Worm (Caenorhabditis elegans): ENCODE measurements around the gene F53F8.5.

The F53F8.5 gene

DNA sequence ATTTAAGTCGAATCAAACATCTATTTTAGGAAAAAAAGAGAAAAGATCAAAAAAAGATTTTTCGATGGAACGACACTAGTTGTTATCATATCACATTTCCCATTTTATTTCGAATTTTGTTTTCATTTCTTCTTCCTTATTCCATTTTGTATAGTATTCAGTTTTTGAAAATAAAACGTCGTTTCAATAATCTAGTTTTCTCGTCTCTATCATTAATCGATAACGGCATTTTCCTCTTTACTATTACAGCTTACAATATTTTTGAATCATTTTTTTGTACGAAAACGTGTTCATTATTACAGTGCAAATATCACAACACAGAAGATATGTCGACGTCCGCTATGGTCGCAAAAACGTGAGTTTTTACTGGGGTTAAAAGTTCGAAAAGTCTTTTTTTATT lies 9.8 kb upstream of the F53F8.5 start, which contains the start of gene Y44A6C.1:
TSS of gene Y44A6C.1 (plus strand) at position 301 of the 400 bp plus-strand sequence.
- TF ChIP-seq hnd-1 (tag; optimal IDR thresholded peaks at IDR 0.05) (no peak), B0310.2 (tag; optimal IDR thresholded peaks at IDR 0.05) (no peak), ceh-13 (GFP tag; optimal IDR thresholded peaks at IDR 0.05) (no peak), aly-1 (tag; optimal IDR thresholded peaks at IDR 0.05) (no peak), ets-7 (tag; optimal IDR thresholded peaks at IDR 0.05) (no peak), tra-4 (tag; optimal IDR thresholded peaks at IDR 0.05) (no peak), ceh-36 (tag; optimal IDR thresholded peaks at IDR 0.05) (no peak), tbx-11 (GFP tag; IDR thresholded peaks at IDR 0.05) (no peak), flt-1 (GFP tag; IDR thresholded peaks at IDR 0.05) (no peak), ama-1 (optimal IDR thresholded peaks at IDR 0.05) (no peak)

- TF ChIP-seq hmbx-1 (tag; optimal IDR thresholded peaks at IDR 0.05) (no peak), B0310.2 (tag; optimal IDR thresholded peaks at IDR 0.05) (no peak), scrt-1 (GFP tag; IDR thresholded peaks at IDR 0.05) (no peak), flt-1 (GFP tag; IDR thresholded peaks at IDR 0.05) (no peak), tbx-37 (GFP tag; conservative IDR thresholded peaks at IDR 0.05) (no peak), F13C5.2 (tag; optimal IDR thresholded peaks at IDR 0.05) (no peak), hmg-4 (GFP tag; optimal IDR thresholded peaks at IDR 0.05) (no peak), pes-1 (GFP tag; IDR thresholded peaks at IDR 0.05) (no peak), tbx-11 (GFP tag; IDR thresholded peaks at IDR 0.05) (no peak), ama-1 (optimal IDR thresholded peaks at IDR 0.05) (no peak), tra-4 (tag; optimal IDR thresholded peaks at IDR 0.05) (no peak), hnd-1 (tag; optimal IDR thresholded peaks at IDR 0.05) (no peak), ets-7 (tag; optimal IDR thresholded peaks at IDR 0.05) (no peak), sea-1 (GFP tag; conservative IDR thresholded peaks at IDR 0.05) (no peak), ceh-13 (GFP tag; optimal IDR thresholded peaks at IDR 0.05) (no peak), aly-1 (tag; optimal IDR thresholded peaks at IDR 0.05) (no peak), ceh-36 (tag; optimal IDR thresholded peaks at IDR 0.05) (no peak)
Observed at ce11 chrV:20712994-20713326, 9.1 kb upstream of the F53F8.5 start.

- no peak for TF ChIP-seq ceh-36 (tag; optimal IDR thresholded peaks at IDR 0.05)
Observed at ce11 chrV:20712318-20712993, 8.6 kb upstream of the F53F8.5 start.

- TF ChIP-seq ceh-36 (tag; optimal IDR thresholded peaks at IDR 0.05) (no peak), ama-1 (optimal IDR thresholded peaks at IDR 0.05) (no peak), hmbx-1 (tag; optimal IDR thresholded peaks at IDR 0.05) (no peak), tbx-37 (GFP tag; conservative IDR thresholded peaks at IDR 0.05) (no peak), ets-7 (tag; optimal IDR thresholded peaks at IDR 0.05) (no peak), flt-1 (GFP tag; IDR thresholded peaks at IDR 0.05) (no peak), aly-1 (tag; optimal IDR thresholded peaks at IDR 0.05) (no peak), tra-4 (tag; optimal IDR thresholded peaks at IDR 0.05) (no peak), sea-1 (GFP tag; conservative IDR thresholded peaks at IDR 0.05) (no peak), F13C5.2 (tag; optimal IDR thresholded peaks at IDR 0.05) (no peak)
Observed at ce11 chrV:20711733-20712132, 7.9 kb upstream of the F53F8.5 start.

ce11 chrV:20710642-20711041 lies 6.8 kb upstream of the F53F8.5 start:
- TF ChIP-seq flt-1 (GFP tag; IDR thresholded peaks at IDR 0.05) (no peak), ama-1 (optimal IDR thresholded peaks at IDR 0.05) (no peak), tra-4 (tag; optimal IDR thresholded peaks at IDR 0.05) (no peak), tbx-37 (GFP tag; conservative IDR thresholded peaks at IDR 0.05) (no peak), ets-7 (tag; optimal IDR thresholded peaks at IDR 0.05) (no peak), scrt-1 (GFP tag; IDR thresholded peaks at IDR 0.05) (no peak), ceh-13 (GFP tag; optimal IDR thresholded peaks at IDR 0.05) (no peak), tbx-11 (GFP tag; IDR thresholded peaks at IDR 0.05) (no peak)

DNA sequence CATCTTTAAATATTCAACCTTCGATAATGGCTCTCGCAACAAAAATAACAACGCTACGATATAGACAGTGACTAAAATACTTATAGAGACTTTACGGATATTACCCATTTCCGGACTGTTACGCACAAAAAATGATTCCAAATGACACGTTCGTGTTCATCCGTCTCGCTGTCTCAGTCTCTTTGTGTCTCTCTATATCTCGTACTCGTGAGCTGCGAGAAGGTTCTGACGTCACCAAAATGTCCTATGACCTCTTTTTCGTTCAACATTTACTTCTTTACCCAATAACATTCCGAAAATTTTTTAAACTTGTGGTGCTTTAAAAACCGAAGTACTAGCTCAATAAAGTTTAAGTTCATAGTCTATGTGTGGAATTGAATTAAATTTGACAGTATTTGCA lies 6.3 kb upstream of the F53F8.5 start:
- TF ChIP-seq hmg-4 (GFP tag; optimal IDR thresholded peaks at IDR 0.05) = no peak
- no peak for TF ChIP-seq ama-1 (optimal IDR thresholded peaks at IDR 0.05)
- no peak for TF ChIP-seq F13C5.2 (tag; optimal IDR thresholded peaks at IDR 0.05)
- no peak for TF ChIP-seq ets-7 (tag; optimal IDR thresholded peaks at IDR 0.05)

- 0 out of 2 replicates have a peak, but pooled peaks have one; percentile 21 for TF ChIP-seq scrt-1 (GFP tag; IDR thresholded peaks at IDR 0.05)
- TF ChIP-seq pes-1 (GFP tag; IDR thresholded peaks at IDR 0.05) = peak; percentile 42; the same call in 1 of the 2 replicates
Observed at ce11 chrV:20705125-20705524, 1.3 kb upstream of the F53F8.5 start.

DNA sequence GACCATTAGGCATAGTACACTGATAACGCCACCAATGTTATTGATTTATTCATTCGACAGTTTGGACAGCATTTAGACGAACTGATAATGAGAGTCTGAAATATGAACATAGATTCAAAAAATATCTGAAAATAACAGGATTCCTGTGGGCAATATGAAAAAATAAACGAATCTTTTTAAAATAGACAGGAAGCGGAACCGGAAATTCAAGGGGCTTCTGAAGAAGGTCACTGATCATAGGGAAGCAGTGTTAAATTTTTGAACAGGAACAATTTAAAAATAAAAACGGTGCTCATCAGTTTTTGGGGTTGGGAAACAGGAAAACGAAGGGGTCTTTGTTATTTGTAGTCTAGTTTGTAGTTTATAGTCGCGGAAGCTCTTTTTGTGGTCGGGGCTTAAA lies 5.6 kb downstream of the F53F8.5 start, which contains the start of gene F53F8.7:
TSS of gene F53F8.7 (minus strand) at position 101 of the 400 bp plus-strand sequence.
- TF ChIP-seq hmbx-1 (tag; optimal IDR thresholded peaks at IDR 0.05) = no peak

DNA sequence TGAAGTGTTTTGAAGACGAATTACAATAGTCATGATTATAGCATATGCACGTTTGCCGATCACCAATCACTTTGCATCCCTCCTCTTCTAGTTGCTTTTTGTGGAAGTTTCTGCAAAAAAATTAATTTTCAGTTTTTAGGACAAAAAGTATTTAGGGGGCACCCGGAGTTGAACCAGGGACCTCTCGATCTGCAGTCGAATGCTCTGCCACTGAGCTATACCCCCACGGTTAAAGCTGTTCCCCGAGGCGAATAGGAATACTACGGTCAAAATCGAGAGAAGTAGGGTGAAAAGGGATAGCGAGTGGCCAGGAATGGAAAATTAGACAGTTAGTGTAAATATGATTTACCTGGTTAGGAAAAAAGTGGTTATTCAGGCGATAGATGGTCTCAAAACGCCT lies 9.9 kb downstream of the F53F8.5 start:
- TF ChIP-seq tbx-11 (GFP tag; IDR thresholded peaks at IDR 0.05) (peak; percentile 78), ceh-36 (tag; optimal IDR thresholded peaks at IDR 0.05) (peak; percentile 52), hnd-1 (tag; optimal IDR thresholded peaks at IDR 0.05) (peak; percentile 49), tbx-37 (GFP tag; conservative IDR thresholded peaks at IDR 0.05) (peak; percentile 66), sea-1 (GFP tag; conservative IDR thresholded peaks at IDR 0.05) (peak; percentile 74; the same call in 1 of the 2 replicates), ets-7 (tag; optimal IDR thresholded peaks at IDR 0.05) (no peak), pes-1 (GFP tag; IDR thresholded peaks at IDR 0.05) (peak; percentile 84), B0310.2 (tag; optimal IDR thresholded peaks at IDR 0.05) (peak; percentile 12), flt-1 (GFP tag; IDR thresholded peaks at IDR 0.05) (peak; percentile 66), ceh-13 (GFP tag; optimal IDR thresholded peaks at IDR 0.05) (peak; percentile 54), scrt-1 (GFP tag; IDR thresholded peaks at IDR 0.05) (peak; percentile 83; the same call in 1 of the 2 replicates), ama-1 (optimal IDR thresholded peaks at IDR 0.05) (no peak), aly-1 (tag; optimal IDR thresholded peaks at IDR 0.05) (peak; percentile 59), F13C5.2 (tag; optimal IDR thresholded peaks at IDR 0.05) (peak; percentile 74), hmbx-1 (tag; optimal IDR thresholded peaks at IDR 0.05) (peak; percentile 42), hmg-4 (GFP tag; optimal IDR thresholded peaks at IDR 0.05) (peak; percentile 79), tra-4 (tag; optimal IDR thresholded peaks at IDR 0.05) (peak; percentile 35)
